Worm (Caenorhabditis elegans): ENCODE results near the gene T01C8.3.

DNA sequence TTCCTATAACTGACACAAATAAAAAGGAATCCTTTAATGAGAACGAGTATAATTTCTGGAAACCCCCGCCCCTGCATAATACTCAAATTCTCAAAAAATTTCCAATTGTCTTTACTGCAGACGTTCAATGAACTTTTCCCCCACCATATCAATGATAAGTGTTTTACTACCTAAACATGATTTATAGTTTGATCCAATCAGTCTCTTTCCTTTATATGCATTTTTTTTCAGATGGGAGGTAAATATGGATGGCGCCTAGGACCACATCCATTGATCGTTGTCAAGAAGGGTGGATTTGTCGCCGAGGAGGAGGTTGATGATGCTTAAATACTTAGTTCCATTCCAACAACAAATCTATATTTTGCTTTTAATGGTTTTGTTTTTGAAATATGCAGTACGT, 4.1 kb upstream of the T01C8.3 start:
- TF ChIP-seq dao-5 (tag; optimal IDR thresholded peaks at IDR 0.05) (no peak), him-1 (tag; optimal IDR thresholded peaks at IDR 0.05) (no peak), W03F9.2 (tag; optimal IDR thresholded peaks at IDR 0.05) (no peak)

Data from whole organism, L4/young adult.